Worm (Caenorhabditis elegans): ENCODE data around the gene srg-61.

Gene srg-61

DNA sequence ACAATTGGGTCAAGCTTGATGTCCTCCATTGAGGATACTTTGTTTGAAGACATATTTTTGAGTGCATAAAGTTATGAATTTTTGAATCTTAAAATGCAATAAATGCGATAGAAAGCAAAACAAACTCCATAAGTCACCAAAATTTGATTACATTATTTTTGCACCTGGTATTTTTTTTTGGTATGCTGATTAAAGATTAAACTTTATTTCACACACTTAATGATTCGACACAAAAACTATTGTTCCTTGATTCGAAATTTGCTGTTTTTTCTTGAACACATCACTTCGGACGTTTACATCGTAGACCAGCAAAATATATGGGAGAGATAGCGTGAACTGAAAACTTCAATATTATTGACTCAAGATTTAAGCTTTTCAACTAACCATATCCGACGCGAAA is at the start of gene srg-61:
Gene srg-61, minus strand, starts transcription at position 101 of the 400 bp plus-strand sequence.
- TF ChIP-seq unc-62 (GFP tag; optimal IDR thresholded peaks at IDR 0.05) = no peak

DNA sequence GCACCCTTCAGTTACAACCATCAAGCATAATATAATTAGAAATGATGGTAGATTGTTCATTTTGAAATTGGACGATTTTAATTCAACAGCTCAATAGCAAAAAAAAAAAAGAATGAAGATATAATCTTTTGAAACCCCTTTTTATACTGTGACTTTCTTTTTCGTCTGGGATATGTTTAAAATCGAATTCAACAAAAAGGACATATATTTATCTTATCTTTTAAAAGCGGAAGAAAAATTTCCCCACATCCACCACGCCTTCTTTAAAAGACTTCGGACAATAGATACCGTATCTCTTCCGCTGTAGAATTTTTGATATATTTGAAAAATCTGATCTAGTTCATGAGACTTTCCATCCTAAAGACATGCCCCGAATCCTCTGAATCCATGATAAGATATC is 40.7 kb upstream of the srg-61 start, which contains the start of gene R05D8.11:
Gene R05D8.11, minus strand, starts transcription at position 101 of the 400 bp plus-strand sequence.
- TF ChIP-seq unc-62 (GFP tag; optimal IDR thresholded peaks at IDR 0.05) = no peak

DNA sequence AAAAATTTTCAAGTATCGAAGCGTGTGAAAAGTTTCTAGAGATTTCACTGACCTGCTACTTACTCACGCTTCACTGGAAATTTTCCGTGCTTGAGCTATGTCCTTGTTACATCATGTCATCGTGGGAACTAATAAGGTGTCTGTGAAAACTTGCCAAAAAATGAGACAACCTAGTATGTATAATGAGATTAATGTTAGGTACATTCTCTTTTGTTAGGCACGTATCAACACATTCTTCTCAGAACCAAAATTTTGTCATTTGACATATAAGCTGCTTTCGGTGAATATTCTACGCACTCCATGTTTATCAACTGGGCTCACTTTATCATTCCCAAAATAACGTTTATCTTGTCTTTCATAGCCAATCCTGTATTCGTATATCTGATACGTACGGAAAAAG is 33.9 kb upstream of the srg-61 start, which contains the start of gene srj-18:
Gene srj-18, plus strand, starts transcription at position 301 of the 400 bp plus-strand sequence.
- no peak for TF ChIP-seq unc-62 (GFP tag; optimal IDR thresholded peaks at IDR 0.05)

DNA sequence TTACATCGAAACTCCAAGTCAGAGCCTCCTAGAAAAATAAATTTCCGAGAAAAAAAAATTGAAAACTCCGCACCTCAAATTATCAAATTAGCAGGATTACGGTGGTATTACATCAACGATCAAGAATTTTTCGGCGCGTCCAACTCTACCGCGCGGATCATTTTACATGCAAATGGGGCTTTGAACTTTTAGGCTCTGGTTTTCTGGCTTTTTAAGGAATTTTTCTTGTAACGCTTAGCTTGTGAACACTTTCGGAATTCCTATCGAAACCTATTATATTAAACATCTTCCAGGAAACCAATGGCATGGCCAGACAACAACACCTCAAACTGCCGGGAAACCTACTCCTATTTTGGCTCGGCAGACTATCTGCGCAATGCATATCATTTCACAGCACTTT is 31.4 kb upstream of the srg-61 start, which contains the start of gene srh-56:
Gene srh-56, plus strand, starts transcription at position 301 of the 400 bp plus-strand sequence.
- TF ChIP-seq unc-62 (GFP tag; optimal IDR thresholded peaks at IDR 0.05) = no peak

DNA sequence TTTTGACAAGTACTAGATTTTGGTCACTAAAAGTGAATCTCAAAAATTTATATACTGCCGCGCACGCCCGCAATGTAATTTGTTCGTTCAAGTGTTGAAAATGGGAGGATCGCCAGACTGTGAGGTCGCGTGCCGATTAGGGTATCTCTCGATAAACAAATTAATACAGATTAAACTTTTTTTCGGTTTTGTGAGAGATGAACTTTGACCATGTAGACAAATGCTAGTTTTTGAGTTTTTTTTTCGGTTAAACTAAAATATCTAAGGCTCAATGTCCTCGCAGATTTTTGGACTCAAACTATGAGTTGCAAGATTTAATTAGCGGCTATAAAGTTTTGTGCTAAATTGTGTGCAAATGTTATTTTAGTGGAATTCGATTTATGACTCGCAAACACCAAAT is 29.6 kb upstream of the srg-61 start, which contains the start of gene dhs-15:
Gene dhs-15, minus strand, starts transcription at position 101 of the 400 bp plus-strand sequence.
- TF ChIP-seq unc-62 (GFP tag; optimal IDR thresholded peaks at IDR 0.05) = no peak

DNA sequence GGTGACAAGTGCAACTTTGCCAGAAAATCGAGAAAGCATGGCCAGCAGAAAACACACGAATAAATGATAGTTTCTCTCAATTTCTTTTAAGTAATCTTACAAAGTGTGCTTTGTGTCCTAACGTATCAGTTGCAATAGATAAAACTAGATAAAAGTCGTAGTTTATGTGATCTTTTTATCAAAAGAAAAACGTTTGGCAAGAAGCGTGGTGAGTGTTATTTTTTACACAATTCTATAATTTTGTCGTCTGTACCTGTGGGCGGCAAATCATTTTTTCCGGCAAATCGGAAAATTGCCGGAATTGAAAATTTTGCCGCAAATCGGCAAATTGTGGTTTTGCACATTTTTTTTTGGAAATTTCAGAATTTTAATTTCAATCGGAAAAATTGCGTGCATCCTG is 27.3 kb upstream of the srg-61 start, which contains the start of gene R05D8.9:
Gene R05D8.9, minus strand, starts transcription at position 101 of the 400 bp plus-strand sequence.
- no peak for TF ChIP-seq unc-62 (GFP tag; optimal IDR thresholded peaks at IDR 0.05)

DNA sequence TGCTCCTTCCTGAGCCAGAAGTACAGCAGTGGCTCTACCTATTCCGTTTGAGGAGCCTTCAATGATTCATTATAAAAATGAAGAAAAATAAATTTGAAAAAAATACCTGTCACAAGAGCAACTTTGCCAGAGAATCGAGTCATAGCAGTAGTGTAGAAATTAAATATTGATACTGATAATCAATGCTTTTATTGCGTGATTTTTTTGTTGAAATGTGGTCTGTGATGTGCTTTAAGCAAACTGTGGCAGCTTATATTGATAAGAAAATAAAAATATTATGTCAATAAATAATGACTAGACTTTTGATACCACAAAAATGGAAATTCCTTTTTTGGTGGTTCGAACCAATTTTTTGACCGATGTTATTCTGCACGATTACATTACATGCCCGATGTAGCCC is 24.9 kb upstream of the srg-61 start, which contains the start of gene dhs-14:
Gene dhs-14, minus strand, starts transcription at position 149 of the 400 bp plus-strand sequence.
- no peak for TF ChIP-seq unc-62 (GFP tag; optimal IDR thresholded peaks at IDR 0.05)

DNA sequence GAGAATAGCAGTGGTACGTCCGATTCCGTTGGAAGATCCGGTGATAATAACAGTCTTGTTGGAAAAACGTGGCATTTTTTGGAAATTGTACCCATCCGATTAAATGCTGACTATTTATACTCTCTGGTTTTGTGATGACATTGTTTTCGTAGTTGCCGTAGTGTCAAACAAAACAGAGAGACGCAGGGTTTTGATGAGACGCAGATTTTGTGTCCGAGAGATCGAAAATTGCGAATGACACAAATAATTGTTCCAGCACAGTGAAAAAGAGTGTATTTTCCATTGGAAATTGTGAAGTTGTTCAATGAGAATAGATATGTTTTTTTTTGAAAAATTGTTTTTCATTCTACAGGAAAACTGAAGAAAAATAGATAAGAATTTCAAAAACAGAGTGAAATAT is 23.0 kb upstream of the srg-61 start, which contains the start of gene R05D8.7:
Gene R05D8.7, minus strand, starts transcription at position 104 of the 400 bp plus-strand sequence.
- TF ChIP-seq unc-62 (GFP tag; optimal IDR thresholded peaks at IDR 0.05) = no peak

DNA sequence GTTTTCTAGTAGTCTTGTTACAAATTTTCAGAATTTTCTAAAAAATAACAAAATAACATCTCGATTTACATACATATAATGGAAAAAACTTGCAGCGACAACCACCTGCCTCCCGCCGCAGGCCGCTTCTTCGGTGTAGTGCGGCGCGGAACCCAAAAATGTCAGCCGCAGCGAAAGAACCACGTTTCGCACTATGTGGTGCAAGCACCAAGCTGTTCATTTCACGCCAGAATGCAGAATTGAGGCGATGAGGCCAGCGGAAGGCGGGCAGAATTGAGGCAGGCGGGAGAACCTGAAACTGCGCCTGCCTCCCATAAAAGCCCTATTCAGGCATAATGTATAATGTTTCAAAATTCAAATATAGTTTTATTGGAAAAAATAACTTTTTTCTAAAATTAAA is 21.3 kb upstream of the srg-61 start:
- TF ChIP-seq unc-62 (GFP tag; optimal IDR thresholded peaks at IDR 0.05) = no peak

DNA sequence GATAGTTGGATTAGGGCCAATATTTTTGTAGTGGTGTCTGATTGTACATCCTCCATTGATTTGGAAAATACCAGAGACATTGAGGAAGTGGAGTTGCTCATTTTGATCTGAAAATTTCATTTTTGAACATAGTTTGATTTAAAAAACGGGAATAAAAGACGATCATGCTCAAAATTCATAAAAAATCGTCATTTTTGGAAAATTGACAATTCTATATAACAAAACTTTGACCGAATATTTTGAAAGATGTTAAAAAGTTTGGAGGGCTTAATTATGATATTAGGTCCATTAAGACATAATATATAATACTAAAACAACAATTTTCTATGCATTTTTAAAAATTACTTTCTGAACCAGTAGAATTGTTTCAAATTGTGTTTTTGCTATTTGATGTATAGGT is 19.3 kb upstream of the srg-61 start, which contains the start of gene srg-58:
Gene srg-58, minus strand, starts transcription at position 101 of the 400 bp plus-strand sequence.
- no peak for TF ChIP-seq unc-62 (GFP tag; optimal IDR thresholded peaks at IDR 0.05)

DNA sequence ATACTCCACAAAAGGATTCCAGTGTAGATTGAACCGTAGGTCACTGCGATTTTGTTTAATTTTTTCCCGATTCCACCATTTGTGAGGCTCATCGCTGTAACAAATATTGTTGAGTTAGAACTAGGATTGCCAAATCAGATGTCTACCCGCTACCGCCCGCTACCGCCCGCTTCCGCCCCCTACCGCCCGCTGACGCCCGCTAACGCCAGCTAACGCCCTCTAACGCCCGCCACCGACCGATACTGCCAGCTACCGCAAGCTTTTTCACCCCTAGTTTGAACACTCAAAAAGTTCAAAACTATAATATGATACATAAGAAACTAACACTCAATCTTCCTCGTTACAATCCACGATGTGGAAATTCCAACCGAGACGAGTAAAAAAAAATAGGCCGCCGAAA is 18.3 kb upstream of the srg-61 start:
- TF ChIP-seq unc-62 (GFP tag; optimal IDR thresholded peaks at IDR 0.05) = no peak

DNA sequence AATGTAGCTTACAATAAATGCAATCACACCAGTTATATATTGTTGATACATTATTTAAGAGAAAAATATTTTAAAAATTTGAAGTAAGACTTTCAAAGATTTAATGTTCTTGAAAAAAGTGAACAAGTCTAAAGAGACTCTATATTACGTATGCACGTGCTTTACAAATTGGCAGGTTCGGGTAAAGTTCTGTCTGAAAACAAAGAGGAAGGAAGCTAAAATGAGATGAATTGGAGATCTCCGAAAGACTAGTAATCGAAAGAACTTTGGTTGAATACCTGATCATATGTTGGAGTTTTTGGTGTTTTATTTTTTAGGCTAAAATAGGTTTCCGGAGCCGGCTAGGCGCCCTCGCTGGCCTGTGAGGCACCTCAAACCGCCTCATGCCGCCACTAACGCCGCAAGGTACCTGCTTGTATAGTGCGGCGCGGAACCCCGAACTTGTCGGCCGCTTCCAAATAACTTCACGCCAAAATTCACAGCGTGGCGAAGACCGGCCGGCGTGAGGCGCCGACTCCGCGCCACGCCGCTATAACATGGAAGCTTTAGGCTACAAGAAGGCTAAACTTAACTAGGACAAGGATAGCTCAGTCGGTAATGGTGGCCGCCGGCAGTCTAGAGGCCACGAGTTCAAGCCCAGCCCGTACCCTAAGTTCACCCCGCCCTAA is 17.2 kb upstream of the srg-61 start, which contains the start of gene srx-28:
Gene srx-28, minus strand, starts transcription at position 51 of the 668 bp plus-strand sequence.
- no peak for TF ChIP-seq unc-62 (GFP tag; optimal IDR thresholded peaks at IDR 0.05)

DNA sequence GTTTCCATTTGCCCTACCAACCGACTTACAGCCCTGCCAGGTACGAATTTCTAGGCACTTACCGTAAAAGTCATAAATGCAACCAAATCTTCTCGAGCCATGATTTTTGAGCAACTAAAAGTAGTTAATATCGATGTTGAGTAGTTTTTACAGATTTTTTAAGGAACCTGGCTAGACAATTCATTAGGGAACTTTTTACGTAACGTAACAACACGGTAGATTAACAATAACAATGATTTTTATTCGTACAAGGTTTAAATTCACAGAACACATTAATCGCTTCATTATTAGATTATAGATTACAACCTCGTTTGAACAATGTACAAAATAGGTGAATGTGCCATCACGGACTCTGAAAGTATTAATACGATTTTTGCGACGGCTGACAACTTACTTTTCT is 12.9 kb upstream of the srg-61 start, which contains the start of gene srx-26:
Gene srx-26, minus strand, starts transcription at position 101 of the 400 bp plus-strand sequence.
- TF ChIP-seq unc-62 (GFP tag; optimal IDR thresholded peaks at IDR 0.05) = no peak

DNA sequence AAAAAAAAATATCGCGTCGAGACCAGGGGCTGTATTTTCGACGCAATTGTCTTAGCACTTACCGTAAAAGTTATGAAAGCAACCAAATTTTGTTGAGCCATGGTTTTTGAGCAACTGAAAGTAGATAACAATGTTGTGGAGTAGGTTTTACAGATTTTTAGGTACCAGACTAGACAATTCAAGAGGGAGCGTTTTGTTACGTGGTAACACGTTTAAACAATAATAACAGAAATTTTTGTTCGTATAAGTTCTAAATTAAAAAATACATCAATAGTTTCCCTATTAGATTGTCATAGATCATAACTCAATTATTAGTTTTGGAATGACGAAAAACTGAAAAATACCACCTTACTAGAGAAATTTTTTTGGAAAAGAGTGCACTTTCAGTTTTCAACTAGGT is 9.9 kb upstream of the srg-61 start, which contains the start of gene srx-24:
Gene srx-24, minus strand, starts transcription at position 101 of the 400 bp plus-strand sequence.
- TF ChIP-seq unc-62 (GFP tag; optimal IDR thresholded peaks at IDR 0.05) = no peak

DNA sequence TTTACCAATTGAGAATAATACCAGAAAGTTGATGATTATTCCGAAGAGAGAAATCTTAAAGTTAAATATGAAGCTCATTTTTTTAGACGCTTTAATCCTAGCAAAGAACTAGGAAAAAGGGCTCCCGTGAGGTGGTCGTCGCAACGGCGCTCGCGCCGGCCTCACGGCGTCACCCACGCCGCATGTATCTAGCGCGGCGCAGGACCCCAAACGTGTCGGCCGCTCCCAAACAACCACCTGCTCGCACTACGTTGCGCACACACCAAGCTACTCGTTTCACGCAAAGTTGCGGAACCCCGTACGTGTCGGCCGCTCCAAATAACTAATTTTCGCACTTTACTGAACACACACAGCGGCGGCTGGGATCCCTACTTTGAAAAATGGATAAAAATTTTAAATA is 6.3 kb upstream of the srg-61 start:
- no peak for TF ChIP-seq unc-62 (GFP tag; optimal IDR thresholded peaks at IDR 0.05)

DNA sequence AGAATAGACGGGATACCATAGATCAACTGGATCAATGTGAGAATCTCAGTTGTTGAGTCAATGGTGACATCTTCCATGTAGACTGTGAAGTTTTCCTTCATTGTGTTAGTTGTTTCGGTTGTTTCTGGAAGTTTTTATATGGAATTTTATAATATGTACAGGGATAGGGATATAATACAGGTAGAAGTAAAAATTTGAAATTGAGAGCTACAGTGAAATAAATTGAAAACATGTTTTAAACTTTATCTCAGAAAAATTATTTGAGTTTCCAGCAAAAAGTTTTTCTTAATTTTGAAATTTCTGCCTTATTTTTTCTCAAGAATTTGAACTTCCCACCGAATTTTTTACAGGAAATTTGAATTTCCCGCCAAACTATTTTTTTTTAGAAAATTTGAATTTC is 2.2 kb upstream of the srg-61 start, which contains the start of gene srg-62:
Gene srg-62, minus strand, starts transcription at position 101 of the 400 bp plus-strand sequence.
- no peak for TF ChIP-seq unc-62 (GFP tag; optimal IDR thresholded peaks at IDR 0.05)

DNA sequence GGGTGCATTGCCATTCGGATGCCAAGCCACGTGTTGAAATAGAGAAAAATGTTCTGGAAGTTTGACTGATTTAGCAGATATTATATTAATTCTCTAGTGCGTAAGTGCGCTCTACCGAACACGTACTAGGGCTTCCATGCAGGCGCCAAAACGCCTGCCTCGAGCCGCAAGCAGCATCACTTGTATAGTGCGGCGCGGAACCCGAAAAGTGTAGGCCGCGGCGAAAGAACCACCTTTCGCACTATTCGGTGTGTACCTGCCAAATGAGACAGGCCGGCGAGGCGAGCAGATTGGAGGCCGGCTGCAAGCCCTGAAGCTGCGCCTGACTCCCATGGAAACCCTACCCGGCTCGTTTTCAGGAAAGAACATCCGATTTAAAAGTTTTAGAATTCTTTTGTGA is 521 bp downstream of the srg-61 start:
- no peak for TF ChIP-seq unc-62 (GFP tag; optimal IDR thresholded peaks at IDR 0.05)

Measured in whole organism, dauer.